Fruit fly (Drosophila melanogaster) whole organism, prepupa: ENCODE results near the gene pall.

ENCODE experiments used
- CG10631 ChIP-seq: fragments of 200-800 bp; sonication (Bioruptor generic); optimal IDR thresholded peaks from 2 replicates; lab custom pipeline; 2016; ENCODE audit warnings: missing biosample characterization, missing genetic modification characterization
- CG10669 ChIP-seq: fragments of 200-800 bp; sonication (Bioruptor generic); optimal IDR thresholded peaks from 3 replicates; lab custom pipeline; 2018; ENCODE audit warnings: missing biosample characterization, mild to moderate bottlenecking, missing genetic modification characterization, moderate library complexity
- CG11294 ChIP-seq: fragments of 200-800 bp; sonication (Bioruptor generic); IDR thresholded peaks from 2 replicates; pipeline ENCODE4 v1.3.6; 2022; ENCODE audit warnings: missing biosample characterization, missing genetic modification characterization
- CG11762 ChIP-seq: fragments of 200-800 bp; sonication (Bioruptor generic); optimal IDR thresholded peaks from 3 replicates; lab custom pipeline; 2016; ENCODE audit warnings: missing biosample characterization, missing genetic modification characterization; ENCODE audit not compliant: insufficient read depth
- CG11902 ChIP-seq: fragments of 200-800 bp; sonication (Bioruptor generic); optimal IDR thresholded peaks from 3 replicates; lab custom pipeline; 2016; ENCODE audit warnings: missing biosample characterization, missing genetic modification characterization
- CG15336 ChIP-seq: fragments of 200-800 bp; sonication (Bioruptor generic); IDR thresholded peaks from 2 replicates; pipeline ENCODE4 v1.3.6; 2022; ENCODE audit warnings: missing biosample characterization, missing genetic modification characterization
- CG1621 ChIP-seq: fragments of 200-800 bp; sonication (Bioruptor generic); optimal IDR thresholded peaks from 3 replicates; lab custom pipeline; 2018; ENCODE audit warnings: missing biosample characterization, mild to moderate bottlenecking, missing genetic modification characterization
- CG16779 ChIP-seq: fragments of 200-800 bp; sonication (Bioruptor generic); optimal IDR thresholded peaks from 3 replicates; lab custom pipeline; 2017; ENCODE audit warnings: missing biosample characterization, mild to moderate bottlenecking, missing genetic modification characterization
- CG3032 ChIP-seq: fragments of 200-800 bp; optimal IDR thresholded peaks from 2 replicates; lab custom pipeline; 2019; ENCODE audit warnings: missing biosample characterization, mild to moderate bottlenecking, missing genetic modification characterization, moderate library complexity
- CG32006 ChIP-seq: fragments of 200-800 bp; sonication (Bioruptor generic); optimal IDR thresholded peaks from 3 replicates; lab custom pipeline; 2017; ENCODE audit warnings: missing biosample characterization, mild to moderate bottlenecking, missing genetic modification characterization
- CG34406 ChIP-seq: fragments of 200-800 bp; sonication (Bioruptor generic); optimal IDR thresholded peaks from 3 replicates; lab custom pipeline; 2016; ENCODE audit warnings: missing biosample characterization, missing genetic modification characterization
- CG6163 ChIP-seq: fragments of 200-800 bp; sonication (Bioruptor generic); IDR thresholded peaks from 3 replicates; pipeline ENCODE4 v1.3.6; 2022; ENCODE audit warnings: missing biosample characterization, missing genetic modification characterization
- CG6808 ChIP-seq: fragments of 200-800 bp; sonication (Bioruptor generic); optimal IDR thresholded peaks from 3 replicates; lab custom pipeline; 2017; ENCODE audit warnings: missing biosample characterization, missing genetic modification characterization, mild to moderate bottlenecking, moderate library complexity, missing genetic modification reagents
- CG6854 ChIP-seq: fragments of 200-800 bp; sonication (Bioruptor generic); optimal IDR thresholded peaks from 2 replicates; lab custom pipeline; 2017; ENCODE audit warnings: missing biosample characterization, mild to moderate bottlenecking, missing genetic modification characterization
- CG8119 ChIP-seq: fragments of 200-800 bp; sonication (Bioruptor generic); IDR thresholded peaks from 3 replicates; pipeline ENCODE4 v1.3.6; 2022; ENCODE audit warnings: missing biosample characterization, missing genetic modification characterization
- CG8632 ChIP-seq: fragments of 200-800 bp; sonication (Bioruptor generic); optimal IDR thresholded peaks from 3 replicates; lab custom pipeline; 2016; ENCODE audit warnings: missing biosample characterization, missing genetic modification characterization
- CG9139 ChIP-seq: fragments of 200-800 bp; sonication (Bioruptor generic); optimal IDR thresholded peaks from 3 replicates; lab custom pipeline; 2017; ENCODE audit warnings: missing biosample characterization, mild to moderate bottlenecking, missing genetic modification characterization
- Eip75B ChIP-seq: fragments of 200-800 bp; sonication (Bioruptor generic); optimal IDR thresholded peaks from 3 replicates; lab custom pipeline; 2016; ENCODE audit warnings: missing biosample characterization, missing genetic modification characterization
- Eip78C ChIP-seq: fragments of 200-800 bp; sonication (Bioruptor generic); peaks from one replicate; lab custom pipeline; 2016; ENCODE audit warnings: missing biosample characterization, missing genetic modification characterization
- Eip93F ChIP-seq: fragments of 200-800 bp; sonication (Bioruptor generic); optimal IDR thresholded peaks from 2 replicates; lab custom pipeline; 2016; ENCODE audit warnings: missing biosample characterization, mild to moderate bottlenecking, missing genetic modification characterization
- Ets21C ChIP-seq: fragments of 200-800 bp; sonication (Bioruptor generic); optimal IDR thresholded peaks from 3 replicates; lab custom pipeline; 2016; ENCODE audit warnings: missing biosample characterization, missing genetic modification characterization
- Ets96B ChIP-seq: fragments of 200-800 bp; optimal IDR thresholded peaks from 2 replicates; lab custom pipeline; 2019; ENCODE audit warnings: missing biosample characterization, mild to moderate bottlenecking, missing genetic modification characterization, moderate library complexity
- Gug ChIP-seq: fragments of 200-800 bp; sonication (Bioruptor generic); IDR thresholded peaks from 2 replicates; pipeline ENCODE4 v1.3.6; 2022; ENCODE audit warnings: missing biosample characterization, missing genetic modification characterization
- Hr38 ChIP-seq: sonication (Bioruptor generic); optimal IDR thresholded peaks from 2 replicates; lab custom pipeline; 2016; ENCODE audit warnings: missing biosample characterization, missing genetic modification characterization
- Hr39 ChIP-seq: fragments of 200-800 bp; sonication (Bioruptor generic); optimal IDR thresholded peaks from 2 replicates; lab custom pipeline; 2016; ENCODE audit warnings: missing biosample characterization, missing genetic modification characterization
- Lpt ChIP-seq: fragments of 200-800 bp; sonication (Bioruptor generic); optimal IDR thresholded peaks from 3 replicates; lab custom pipeline; 2016; ENCODE audit warnings: missing biosample characterization, missing genetic modification characterization
- OdsH ChIP-seq: fragments of 200-800 bp; sonication (Bioruptor generic); optimal IDR thresholded peaks from 3 replicates; lab custom pipeline; 2016; ENCODE audit warnings: missing biosample characterization, missing genetic modification characterization
- Smox ChIP-seq: fragments of 200-800 bp; sonication (Bioruptor generic); optimal IDR thresholded peaks from 3 replicates; lab custom pipeline; 2016; ENCODE audit warnings: missing biosample characterization, missing genetic modification characterization
- Sox102F ChIP-seq: fragments of 200-800 bp; sonication (Bioruptor generic); optimal IDR thresholded peaks from 2 replicates; lab custom pipeline; 2016; ENCODE audit warnings: missing biosample characterization, mild to moderate bottlenecking, missing genetic modification characterization
- Sox14 ChIP-seq: fragments of 200-800 bp; sonication (Bioruptor generic); optimal IDR thresholded peaks from 3 replicates; lab custom pipeline; 2016; ENCODE audit warnings: missing biosample characterization, missing genetic modification characterization
- Sox15 ChIP-seq: fragments of 200-800 bp; sonication (Bioruptor generic); optimal IDR thresholded peaks from 3 replicates; lab custom pipeline; 2016; ENCODE audit warnings: missing biosample characterization, missing genetic modification characterization
- achi ChIP-seq: fragments of 200-800 bp; sonication (Bioruptor generic); optimal IDR thresholded peaks from 3 replicates; lab custom pipeline; 2016; ENCODE audit warnings: missing biosample characterization, missing genetic modification characterization
- dac ChIP-seq: fragments of 200-800 bp; sonication (Bioruptor generic); optimal IDR thresholded peaks from 2 replicates; lab custom pipeline; 2017; ENCODE audit warnings: missing biosample characterization, mild to moderate bottlenecking, missing genetic modification characterization
- eg ChIP-seq: fragments of 200-800 bp; sonication (Bioruptor generic); IDR thresholded peaks from 3 replicates; pipeline ENCODE4 v1.3.6; 2022; ENCODE audit warnings: missing biosample characterization, missing genetic modification characterization
- esn ChIP-seq: fragments of 200-800 bp; sonication (Bioruptor generic); optimal IDR thresholded peaks from 2 replicates; lab custom pipeline; 2016; ENCODE audit warnings: missing biosample characterization, mild to moderate bottlenecking, missing genetic modification characterization, moderate library complexity
- fd59A ChIP-seq: fragments of 200-800 bp; sonication (Bioruptor generic); optimal IDR thresholded peaks from 2 replicates; lab custom pipeline; 2017; ENCODE audit warnings: missing biosample characterization, mild to moderate bottlenecking, missing genetic modification characterization, missing genetic modification reagents
- fd85E ChIP-seq: fragments of 200-800 bp; sonication (Bioruptor generic); optimal IDR thresholded peaks from 3 replicates; lab custom pipeline; 2016; ENCODE audit warnings: missing biosample characterization, missing genetic modification characterization
- fkh ChIP-seq: fragments of 200-800 bp; sonication (Bioruptor generic); optimal IDR thresholded peaks from 3 replicates; lab custom pipeline; 2017; ENCODE audit warnings: missing biosample characterization, mild to moderate bottlenecking, missing genetic modification characterization, moderate library complexity
- lz ChIP-seq: fragments of 200-800 bp; sonication (Bioruptor generic); optimal IDR thresholded peaks from 3 replicates; lab custom pipeline; 2016; ENCODE audit warnings: missing biosample characterization, missing genetic modification characterization
- net ChIP-seq: fragments of 200-800 bp; sonication (Bioruptor generic); optimal IDR thresholded peaks from 3 replicates; lab custom pipeline; 2016; ENCODE audit warnings: missing biosample characterization, missing genetic modification characterization
- pdm3 ChIP-seq: fragments of 200-800 bp; sonication (Bioruptor generic); optimal IDR thresholded peaks from 3 replicates; lab custom pipeline; 2016; ENCODE audit warnings: missing biosample characterization, missing genetic modification characterization
- salr ChIP-seq, 2 experiments: fragments of 200-800 bp; sonication (Bioruptor generic); optimal IDR thresholded peaks; 3 replicates each; lab custom pipeline; 2016 to 2018; ENCODE audit warnings: missing biosample characterization in 2 of 2, missing genetic modification characterization in 2 of 2, mild to moderate bottlenecking in 1 of 2
- spab ChIP-seq: fragments of 200-800 bp; sonication (Bioruptor generic); optimal IDR thresholded peaks from 2 replicates; lab custom pipeline; 2017; ENCODE audit warnings: missing biosample characterization, mild to moderate bottlenecking, missing genetic modification characterization, missing genetic modification reagents
- ss ChIP-seq, 2 experiments: fragments of 200-800 bp; sonication (Bioruptor generic); optimal IDR thresholded peaks; 2 replicates in 1 of 2; 3 replicates in 1 of 2; lab custom pipeline; 2017 to 2018; ENCODE audit warnings: mild to moderate bottlenecking in 2 of 2, missing biosample characterization in 2 of 2, missing genetic modification characterization in 2 of 2, moderate library complexity in 1 of 2
- svp ChIP-seq: fragments of 200-800 bp; sonication (Bioruptor generic); peaks from one replicate; lab custom pipeline; 2016; ENCODE audit warnings: missing biosample characterization, missing genetic modification characterization
- topi ChIP-seq: fragments of 200-800 bp; sonication (Bioruptor generic); optimal IDR thresholded peaks from 3 replicates; lab custom pipeline; 2016; ENCODE audit warnings: missing biosample characterization, missing genetic modification characterization
- vri ChIP-seq: fragments of 200-800 bp; sonication (Bioruptor generic); optimal IDR thresholded peaks from 3 replicates; lab custom pipeline; 2016; ENCODE audit warnings: missing biosample characterization, mild to moderate bottlenecking, missing genetic modification characterization

The pall gene

dm6 chr3L:9462794-9463193 is 24.8 kb downstream of the pall start (continued):
- TF ChIP-seq Lpt (GFP tag; lab: Kevin White, UChicago) (no peak), CG11762 (no peak), CG16779 (tag; lab: Kevin White, UChicago) (peak; percentile 27), ss (GFP tag; optimal IDR thresholded peaks at IDR 0.05; lab: Kevin White, UChicago) (peak; percentile 86 to 87), Smox (GFP tag; lab: Kevin White, UChicago) (no peak), Hr39 (GFP tag; lab: Kevin White, UChicago) (no peak), CG10631 (GFP tag; lab: Kevin White, UChicago) (no peak), spab (GFP tag; lab: Kevin White, UChicago) (peak; percentile 30), CG3032 (tag; lab: Kevin White, UChicago) (peak; percentile 46), Sox102F (GFP tag; lab: Kevin White, UChicago) (no peak), CG6854 (no peak), svp (no peak), fd59A (GFP tag; lab: Kevin White, UChicago) (no peak), CG15336 (no peak), vri (no peak), CG34406 (GFP tag; lab: Kevin White, UChicago) (no peak), CG11294 (GFP tag; lab: Robert Waterston, UW) (no peak), CG8119 (GFP tag; lab: Robert Waterston, UW) (peak; percentile 44; the same call in 2 of the 3 replicates), Sox14 (GFP tag; lab: Kevin White, UChicago) (no peak), CG10669 (GFP tag; lab: Kevin White, UChicago) (peak; percentile 33), fkh (no peak), CG11902 (GFP tag; lab: Kevin White, UChicago) (no peak), CG6808 (peak; percentile 78), dac (no peak)

- TF ChIP-seq OdsH (peak; percentile 91), CG8119 (GFP tag; lab: Robert Waterston, UW) (peak; percentile 96), Eip93F (GFP tag; lab: Kevin White, UChicago) (peak; percentile 76), dac (peak; percentile 89), CG11294 (GFP tag; lab: Robert Waterston, UW) (peak; percentile 78), achi (GFP tag; lab: Kevin White, UChicago) (peak; percentile 90), Gug (peak; percentile 87), Sox15 (GFP tag; lab: Kevin White, UChicago) (peak; percentile 56), Smox (GFP tag; lab: Kevin White, UChicago) (peak; percentile 89), CG6163 (GFP tag; lab: Robert Waterston, UW) (peak; percentile 87), ss (GFP tag; optimal IDR thresholded peaks at IDR 0.05; lab: Kevin White, UChicago) (peak; percentile 66 to 84), CG10669 (GFP tag; lab: Kevin White, UChicago) (peak; percentile 90), CG16779 (tag; lab: Kevin White, UChicago) (peak; percentile 90), spab (GFP tag; lab: Kevin White, UChicago) (peak; percentile 85), fd59A (GFP tag; lab: Kevin White, UChicago) (peak; percentile 81), CG8632 (GFP tag; lab: Kevin White, UChicago) (peak; percentile 83), CG34406 (GFP tag; lab: Kevin White, UChicago) (peak; percentile 87), esn (peak; percentile 93), Ets21C (GFP tag; lab: Kevin White, UChicago) (peak; percentile 76), fkh (peak; percentile 29), salr (GFP tag; optimal IDR thresholded peaks at IDR 0.05; lab: Kevin White, UChicago) (peak; percentile 70 to 93), CG32006 (peak; percentile 96), lz (GFP tag; lab: Kevin White, UChicago) (peak; percentile 90), Hr38 (GFP tag; lab: Kevin White, UChicago) (no peak), net (GFP tag; lab: Kevin White, UChicago) (peak; percentile 91), Ets96B (peak; percentile 92), Sox14 (GFP tag; lab: Kevin White, UChicago) (peak; percentile 86), CG1621 (peak; percentile 73), CG10631 (GFP tag; lab: Kevin White, UChicago) (peak; percentile 79), fd85E (GFP tag; lab: Kevin White, UChicago) (peak; percentile 83), Eip75B (GFP tag; lab: Kevin White, UChicago) (peak; percentile 91), pdm3 (GFP tag; lab: Kevin White, UChicago) (peak; percentile 91), topi (peak; percentile 89), Lpt (GFP tag; lab: Kevin White, UChicago) (peak; percentile 92), Eip78C (GFP tag; lab: Kevin White, UChicago) (peak; percentile 99), svp (peak; percentile 95), Sox102F (GFP tag; lab: Kevin White, UChicago) (peak; percentile 89), CG9139 (GFP tag; lab: Kevin White, UChicago) (peak; percentile 71), vri (peak; percentile 83), eg (GFP tag; lab: Robert Waterston, UW) (peak; percentile 90)
Observed at dm6 chr3L:9462247-9462769, 25.3 kb downstream of the pall start.
